Fruit fly (Drosophila melanogaster): Measurements from ENCODE around the gene CG1847.
A peak's percentile ranks its signal among the peaks of the same experiment; 100 is the strongest.

DNA sequence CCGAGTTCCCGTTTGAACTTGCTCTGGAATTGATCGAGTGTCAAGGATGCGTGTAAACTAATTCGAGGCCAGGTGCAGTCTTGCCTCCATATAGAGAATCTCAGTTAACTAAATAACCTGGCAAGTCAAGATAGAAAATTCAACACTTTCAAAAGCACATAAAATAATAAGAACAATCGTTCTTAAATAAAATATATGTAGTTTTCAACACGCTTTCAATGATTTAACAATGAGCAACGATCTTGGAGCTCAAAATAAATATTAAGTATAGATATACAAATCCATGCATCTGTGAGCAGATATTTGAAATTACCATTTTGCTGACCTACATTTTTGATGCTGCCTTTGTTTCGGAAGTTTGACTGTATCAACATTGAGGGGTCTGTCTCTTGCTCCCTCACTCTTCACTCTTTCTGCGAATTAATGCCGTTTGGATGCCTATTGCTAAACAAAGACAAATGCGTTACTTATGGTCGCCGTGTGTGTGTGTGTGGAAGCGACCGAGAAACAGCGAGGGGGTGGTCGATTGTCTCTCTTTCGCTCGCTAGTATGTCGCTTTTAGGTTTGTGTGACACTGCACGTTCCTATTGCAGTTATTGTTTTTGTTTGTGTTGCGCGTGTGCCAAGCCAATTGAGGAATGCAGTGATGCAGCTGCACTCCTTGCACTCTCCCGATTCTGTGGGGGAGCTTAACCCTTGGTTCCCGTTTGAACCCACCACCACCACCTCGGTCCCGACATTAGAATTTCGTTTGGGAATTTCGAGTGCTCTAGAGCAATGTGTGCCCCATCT, 48.5 kb upstream of the CG1847 start:
- TF ChIP-seq CG6792 (GFP tag; optimal IDR thresholded peaks at IDR 0.05) (peak; percentile 36), spab (GFP tag; optimal IDR thresholded peaks at IDR 0.05) (no peak)
